Worm (Caenorhabditis elegans) whole organism, mixed stage, embryonic: ENCODE measurements around the gene trk-1.

Experiments used
- bed-3 ChIP-seq: fragments of 200-800 bp; sonication (Bioruptor generic); optimal IDR thresholded peaks from 3 replicates; lab custom pipeline; 2018; ENCODE audit warnings: mild to moderate bottlenecking, missing genetic modification characterization, moderate library complexity, missing compliant biosample characterization
- blmp-1 ChIP-seq: fragments of 150-350 bp; optimal IDR thresholded peaks from 2 replicates; lab custom pipeline; 2014; ENCODE audit warnings: missing biosample characterization, missing genetic modification characterization
- ceh-39 ChIP-seq: fragments of 150-350 bp; optimal IDR thresholded peaks from 2 replicates; lab custom pipeline; 2014; ENCODE audit warnings: missing biosample characterization, missing genetic modification characterization
- ceh-43 ChIP-seq: fragments of 200-800 bp; sonication (Bioruptor generic); optimal IDR thresholded peaks from 2 replicates; lab custom pipeline; 2018; ENCODE audit warnings: mild to moderate bottlenecking, missing genetic modification characterization, moderate library complexity, missing compliant biosample characterization
- ceh-83 ChIP-seq: fragments of 200-800 bp; sonication (Bioruptor generic); optimal IDR thresholded peaks from 2 replicates; lab custom pipeline; 2018; ENCODE audit warnings: mild to moderate bottlenecking, missing genetic modification characterization, missing compliant biosample characterization
- ces-1 ChIP-seq: fragments of 150-350 bp; optimal IDR thresholded peaks from 2 replicates; lab custom pipeline; 2014; ENCODE audit warnings: missing biosample characterization, missing genetic modification reagents, missing genetic modification characterization
- cnd-1 ChIP-seq: fragments of 200-800 bp; sonication (Bioruptor generic); optimal IDR thresholded peaks from 2 replicates; lab custom pipeline; 2018; ENCODE audit warnings: mild to moderate bottlenecking, missing genetic modification characterization, missing compliant biosample characterization
- drap-1 ChIP-seq: fragments of 200-800 bp; sonication (Bioruptor generic); optimal IDR thresholded peaks from 3 replicates; lab custom pipeline; 2018; ENCODE audit warnings: mild to moderate bottlenecking, missing genetic modification characterization, missing compliant biosample characterization
- elt-1 ChIP-seq: sonication (generic microtip); optimal IDR thresholded peaks from 2 replicates; lab custom pipeline; 2017; ENCODE audit warnings: missing genetic modification characterization, mild to moderate bottlenecking, missing compliant biosample characterization, antibody characterized with exemption, moderate library complexity, borderline replicate concordance; ENCODE audit not compliant: insufficient read depth
- elt-3 ChIP-seq: fragments of 150-350 bp; optimal IDR thresholded peaks from 2 replicates; lab custom pipeline; 2014; ENCODE audit warnings: missing biosample characterization, missing genetic modification characterization
- flh-1 ChIP-seq: fragments of 200-800 bp; sonication (Bioruptor generic); optimal IDR thresholded peaks from 2 replicates; lab custom pipeline; 2018; ENCODE audit warnings: mild to moderate bottlenecking, missing genetic modification characterization, moderate library complexity, missing compliant biosample characterization
- ham-2 ChIP-seq: fragments of 200-800 bp; sonication (Bioruptor generic); optimal IDR thresholded peaks from 2 replicates; lab custom pipeline; 2018; ENCODE audit warnings: mild to moderate bottlenecking, missing genetic modification characterization, missing compliant biosample characterization
- hlh-1 ChIP-seq: fragments of 150-350 bp; optimal IDR thresholded peaks from 2 replicates; lab custom pipeline; 2014; ENCODE audit warnings: missing biosample characterization, missing genetic modification reagents, missing genetic modification characterization
- lin-13 ChIP-seq: fragments of 150-350 bp; optimal IDR thresholded peaks from 2 replicates; lab custom pipeline; 2014; ENCODE audit warnings: missing biosample characterization, missing genetic modification characterization
- lin-32 ChIP-seq: fragments of 200-800 bp; sonication (Bioruptor generic); optimal IDR thresholded peaks from 2 replicates; lab custom pipeline; 2018; ENCODE audit warnings: mild to moderate bottlenecking, missing genetic modification characterization, missing compliant biosample characterization
- lsy-2 ChIP-seq: fragments of 150-350 bp; optimal IDR thresholded peaks from 2 replicates; lab custom pipeline; 2014; ENCODE audit warnings: missing biosample characterization, missing genetic modification characterization
- mep-1 ChIP-seq: fragments of 150-350 bp; optimal IDR thresholded peaks from 2 replicates; lab custom pipeline; 2017; ENCODE audit warnings: missing biosample characterization, missing genetic modification reagents, missing genetic modification characterization, inconsistent platforms
- mls-2 ChIP-seq: sonication (generic microtip); optimal IDR thresholded peaks from 2 replicates; lab custom pipeline; 2016; ENCODE audit warnings: mild to moderate bottlenecking, missing genetic modification characterization, moderate library complexity, missing compliant biosample characterization
- nhr-12 ChIP-seq: fragments of 150-350 bp; optimal IDR thresholded peaks from 2 replicates; lab custom pipeline; 2014; ENCODE audit warnings: missing biosample characterization, missing genetic modification characterization
- nhr-2 ChIP-seq: fragments of 150-350 bp; optimal IDR thresholded peaks from 2 replicates; lab custom pipeline; 2014; ENCODE audit warnings: missing biosample characterization, missing genetic modification characterization
- nhr-237 ChIP-seq: fragments of 150-350 bp; optimal IDR thresholded peaks from 2 replicates; lab custom pipeline; 2014; ENCODE audit warnings: missing biosample characterization, missing genetic modification characterization
- pha-4 ChIP-seq: fragments of 150-350 bp; optimal IDR thresholded peaks from 2 replicates; lab custom pipeline; 2018; ENCODE audit warnings: missing biosample characterization, missing genetic modification reagents, missing genetic modification characterization
- sem-2 ChIP-seq: fragments of 200-800 bp; sonication (Bioruptor generic); optimal IDR thresholded peaks from 2 replicates; lab custom pipeline; 2018; ENCODE audit warnings: mild to moderate bottlenecking, missing genetic modification characterization, missing compliant biosample characterization
- snpc-4 ChIP-seq: fragments of 150-350 bp; optimal IDR thresholded peaks from 2 replicates; lab custom pipeline; 2014; ENCODE audit warnings: missing biosample characterization, missing genetic modification characterization
- sptf-1 ChIP-seq: sonication (generic microtip); optimal IDR thresholded peaks from 2 replicates; lab custom pipeline; 2017; ENCODE audit warnings: mild to moderate bottlenecking, missing genetic modification characterization, moderate library complexity, missing compliant biosample characterization
- tbx-8 ChIP-seq: fragments of 200-800 bp; sonication (Bioruptor generic); optimal IDR thresholded peaks from 2 replicates; lab custom pipeline; 2018; ENCODE audit warnings: mild to moderate bottlenecking, missing genetic modification characterization, moderate library complexity, missing compliant biosample characterization
- unc-120 ChIP-seq: sonication (generic microtip); optimal IDR thresholded peaks from 2 replicates; lab custom pipeline; 2017; ENCODE audit warnings: missing genetic modification characterization, missing compliant biosample characterization; ENCODE audit not compliant: poor library complexity, severe bottlenecking
- unc-39 ChIP-seq: fragments of 150-350 bp; optimal IDR thresholded peaks from 2 replicates; lab custom pipeline; 2014; ENCODE audit warnings: missing biosample characterization, missing genetic modification characterization
- unc-62 ChIP-seq: fragments of 150-350 bp; optimal IDR thresholded peaks from 2 replicates; lab custom pipeline; 2014; ENCODE audit warnings: missing biosample characterization, missing genetic modification reagents, missing genetic modification characterization
- ztf-11 ChIP-seq: fragments of 150-350 bp; optimal IDR thresholded peaks from 2 replicates; lab custom pipeline; 2014; ENCODE audit warnings: missing biosample characterization, missing genetic modification characterization

The trk-1 gene

DNA sequence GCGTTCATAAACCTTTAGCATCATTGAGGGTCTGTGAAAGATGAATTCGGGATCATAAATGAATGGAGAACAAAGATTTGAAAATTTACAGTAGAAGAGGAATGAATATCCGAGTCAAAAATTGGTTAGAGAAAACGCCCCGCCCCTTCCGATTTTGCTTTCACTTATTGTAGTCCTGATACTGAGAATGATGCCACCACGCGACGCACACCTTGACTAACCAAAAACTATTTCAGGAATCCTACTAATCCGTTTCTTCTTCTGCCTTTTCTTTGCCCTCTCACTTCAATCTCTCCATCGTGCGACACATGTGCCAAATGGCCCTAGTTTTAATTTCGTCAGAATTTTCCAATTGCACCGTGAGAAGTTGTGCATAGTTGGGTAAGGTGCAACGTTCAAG lies 12.7 kb upstream of the trk-1 start:
- TF ChIP-seq bed-3 (GFP tag; lab: Kevin White, UChicago) (no peak), pha-4 (no peak), nhr-2 (tag; lab: Kevin White, UChicago) (no peak), elt-1 (tag; lab: Kevin White, UChicago) (no peak), mls-2 (tag; lab: Kevin White, UChicago) (no peak), sptf-1 (no peak), ceh-43 (GFP tag; lab: Kevin White, UChicago) (no peak), ztf-11 (tag; lab: Kevin White, UChicago) (no peak), elt-3 (tag; lab: Kevin White, UChicago) (no peak), drap-1 (GFP tag; lab: Kevin White, UChicago) (no peak), ceh-83 (GFP tag; lab: Kevin White, UChicago) (no peak), lin-13 (no peak), ceh-39 (no peak)

DNA sequence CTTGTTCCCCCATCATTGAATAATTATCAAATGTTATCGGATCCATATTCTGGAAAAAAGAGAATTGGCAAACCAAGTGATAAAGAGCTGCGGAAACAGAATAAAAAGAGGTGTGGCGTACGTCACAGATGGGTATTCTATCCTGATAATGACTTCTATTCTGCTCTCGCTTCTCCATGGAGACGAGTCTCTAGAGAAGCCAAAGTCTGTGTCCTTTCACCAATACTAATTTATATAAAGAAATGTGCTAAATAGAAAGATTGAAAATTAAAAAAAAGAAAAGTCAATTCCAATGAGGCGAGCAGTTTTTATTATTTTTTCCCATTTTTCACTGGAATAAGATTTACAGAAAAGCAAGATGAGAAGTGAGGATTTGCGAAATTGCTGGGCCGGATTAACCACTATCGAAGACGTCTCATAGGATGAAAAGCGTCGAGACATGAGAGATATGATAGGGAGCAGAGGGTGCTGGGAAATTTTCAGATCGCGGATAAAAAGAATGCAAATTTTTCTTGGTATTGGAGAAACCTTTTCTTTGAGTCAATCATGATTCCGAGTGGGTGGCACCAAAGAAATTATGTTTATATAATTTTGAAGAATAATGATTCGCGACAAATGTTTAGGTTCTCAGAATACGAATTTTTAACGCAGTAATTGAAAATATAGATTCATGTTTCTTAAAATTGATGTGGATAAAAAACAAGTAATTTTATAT lies 10.5 kb upstream of the trk-1 start, which contains the start of gene aexr-3:
Gene aexr-3 (minus strand): TSS at position 51 of the 715 bp plus-strand sequence.
- TF ChIP-seq snpc-4 (tag; lab: Kevin White, UChicago) (no peak), lsy-2 (no peak), drap-1 (GFP tag; lab: Kevin White, UChicago) (no peak), ces-1 (GFP tag; lab: Kevin White, UChicago) (no peak), bed-3 (GFP tag; lab: Kevin White, UChicago) (no peak)

DNA sequence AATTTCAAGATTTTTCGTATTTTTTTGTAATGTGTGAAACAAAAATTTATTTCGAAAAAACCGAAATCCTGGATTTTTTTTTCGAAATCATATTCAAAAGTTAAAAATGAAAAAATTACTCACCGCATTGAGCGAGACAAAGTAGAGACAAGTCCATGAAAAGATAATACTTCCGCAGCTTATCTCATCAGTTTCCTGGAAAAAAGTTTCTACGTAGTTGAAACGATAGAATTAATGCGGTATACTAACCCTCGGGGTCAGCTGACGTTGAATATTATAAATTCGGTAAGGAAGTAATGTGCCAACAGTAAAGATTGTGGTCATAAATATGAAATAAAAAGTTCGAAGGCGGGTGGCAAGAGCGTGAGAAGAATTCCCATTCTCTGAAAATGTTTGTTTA lies 7.2 kb upstream of the trk-1 start:
- TF ChIP-seq unc-39 (tag; lab: Kevin White, UChicago) = no peak
- no peak for TF ChIP-seq ham-2 (GFP tag; lab: Kevin White, UChicago)
- TF ChIP-seq lin-32 (GFP tag; lab: Kevin White, UChicago) = no peak
- TF ChIP-seq mep-1 (tag; lab: Kevin White, UChicago) = no peak
- TF ChIP-seq ceh-39 = no peak
- TF ChIP-seq, all 35 proteins: peak for 0

DNA sequence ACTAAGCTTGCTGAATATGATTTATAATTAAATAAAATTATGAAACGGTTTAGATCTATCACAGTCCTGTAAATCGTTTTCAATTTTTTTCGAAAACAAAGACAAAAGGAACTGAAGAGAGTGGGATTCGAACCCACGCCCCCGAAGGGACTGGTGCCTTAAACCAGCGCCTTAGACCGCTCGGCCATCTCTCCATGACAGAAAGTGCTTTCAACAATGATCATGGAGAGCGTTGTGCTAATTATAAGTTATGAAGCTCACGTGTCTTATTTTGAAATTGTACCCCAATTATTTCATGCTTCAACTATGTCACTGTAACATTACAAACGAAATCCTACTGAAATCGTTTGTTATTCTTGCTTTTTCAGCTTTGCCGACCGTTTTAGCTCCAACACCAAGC lies 5.0 kb upstream of the trk-1 start:
- TF ChIP-seq nhr-2 (tag; lab: Kevin White, UChicago) (no peak), bed-3 (GFP tag; lab: Kevin White, UChicago) (no peak), mls-2 (tag; lab: Kevin White, UChicago) (no peak), lin-13 (no peak), blmp-1 (tag; lab: Kevin White, UChicago) (no peak), unc-120 (tag; lab: Kevin White, UChicago) (no peak), ceh-83 (GFP tag; lab: Kevin White, UChicago) (no peak), unc-39 (tag; lab: Kevin White, UChicago) (no peak), lin-32 (GFP tag; lab: Kevin White, UChicago) (no peak), cnd-1 (tag; lab: Kevin White, UChicago) (no peak)

DNA sequence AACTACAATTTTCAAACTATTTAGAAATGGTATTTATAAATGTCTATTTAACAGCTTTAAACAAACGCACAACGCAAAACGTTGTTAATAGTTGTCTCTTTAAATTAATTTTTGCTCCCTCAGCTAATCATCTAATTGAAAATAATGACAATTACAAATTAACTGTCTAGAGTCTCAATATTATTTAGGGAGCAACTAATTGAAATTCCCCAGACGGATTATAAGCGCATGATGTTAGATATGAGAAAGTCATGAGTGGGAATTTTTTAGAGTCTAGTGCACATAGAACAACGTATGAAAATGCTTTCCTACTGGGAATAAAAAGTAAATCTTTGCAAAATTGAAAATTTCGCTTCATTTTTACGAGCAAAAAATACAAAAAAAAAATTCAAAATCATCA lies 2.2 kb upstream of the trk-1 start:
- no peak for TF ChIP-seq hlh-1 (tag; lab: Kevin White, UChicago)
- TF ChIP-seq ceh-43 (GFP tag; lab: Kevin White, UChicago) = no peak
- TF ChIP-seq tbx-8 = no peak
- TF ChIP-seq flh-1 = no peak
- TF ChIP-seq cnd-1 (tag; lab: Kevin White, UChicago) = no peak
- TF ChIP-seq lsy-2 = no peak
- TF ChIP-seq lin-32 (GFP tag; lab: Kevin White, UChicago) = no peak
- no peak for TF ChIP-seq ham-2 (GFP tag; lab: Kevin White, UChicago)
- TF ChIP-seq mep-1 (tag; lab: Kevin White, UChicago) = no peak
- TF ChIP-seq unc-62 (GFP tag; lab: Kevin White, UChicago) = no peak
- no peak for TF ChIP-seq bed-3 (GFP tag; lab: Kevin White, UChicago)
- TF ChIP-seq sem-2 = no peak
- no peak for TF ChIP-seq nhr-237
- TF ChIP-seq blmp-1 (tag; lab: Kevin White, UChicago) = no peak
- TF ChIP-seq nhr-12 = no peak
